Fruit fly (Drosophila melanogaster): ENCODE data around the gene Mzt1.

The Mzt1 gene

DNA sequence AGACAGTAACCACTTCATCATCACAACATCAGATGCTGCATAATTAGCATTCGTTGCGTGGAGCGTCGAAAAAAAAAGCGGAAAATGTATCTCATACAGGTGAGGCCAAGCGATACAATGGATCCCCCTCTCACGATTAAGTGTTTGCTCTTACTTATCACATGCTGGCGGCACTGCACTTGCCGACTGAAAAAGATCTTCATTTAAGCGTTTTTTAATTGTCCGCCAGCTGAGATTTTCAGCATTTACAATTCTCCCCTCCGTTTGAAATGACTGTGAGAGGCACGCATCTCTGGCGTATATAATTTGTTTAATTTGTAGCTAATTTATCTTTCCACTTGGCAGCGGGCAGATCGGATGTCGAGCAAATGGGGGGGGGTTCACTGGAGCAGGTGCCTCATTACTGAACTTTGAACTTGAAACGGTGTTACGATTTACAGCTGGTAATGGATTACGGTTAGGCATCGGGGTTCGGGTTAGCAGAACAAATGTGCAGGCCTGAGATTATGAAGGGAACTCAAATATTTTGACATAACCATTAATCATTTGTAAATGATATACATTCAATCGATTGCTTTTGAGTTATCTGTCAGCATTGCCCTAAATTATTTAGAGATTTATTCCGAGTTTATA is at the start of gene Mzt1:
Gene Mzt1 (plus strand): TSS at position 583 of the 633 bp plus-strand sequence.
- no peak for TF ChIP-seq toe (GFP tag; optimal IDR thresholded peaks at IDR 0.05)

DNA sequence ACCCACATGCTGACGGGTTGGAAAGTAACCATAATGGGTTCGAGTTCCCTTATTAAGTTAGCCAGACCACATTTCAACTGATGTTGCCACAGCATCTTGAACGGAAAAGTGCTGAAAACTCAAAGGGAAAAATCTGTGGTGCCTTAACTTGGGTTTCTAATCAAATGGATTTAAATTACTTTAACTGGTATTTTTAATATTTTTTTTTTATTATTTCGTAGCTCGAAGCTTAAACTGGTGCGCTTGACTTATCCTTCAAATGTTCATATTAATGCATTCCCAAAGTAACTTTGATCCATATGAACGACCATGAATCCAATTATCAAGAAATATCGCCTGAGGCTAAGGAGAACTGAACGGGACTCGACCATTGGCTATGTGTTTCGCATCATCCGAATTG is 28.8 kb upstream of the Mzt1 start, which contains the start of gene CG13801:
Gene CG13801 (plus strand): TSS at position 301 of the 400 bp plus-strand sequence.
- TF ChIP-seq bab1 (GFP tag; optimal IDR thresholded peaks at IDR 0.05) (no peak), CG14711 (tag; optimal IDR thresholded peaks at IDR 0.05) (no peak), Mnt (GFP tag; optimal IDR thresholded peaks at IDR 0.05) (no peak), ovo (GFP tag; optimal IDR thresholded peaks at IDR 0.05) (no peak), Hr96 (GFP tag; optimal IDR thresholded peaks at IDR 0.05) (no peak), cic (GFP tag; optimal IDR thresholded peaks at IDR 0.05) (no peak), Crg-1 (GFP tag; optimal IDR thresholded peaks at IDR 0.05) (no peak)

DNA sequence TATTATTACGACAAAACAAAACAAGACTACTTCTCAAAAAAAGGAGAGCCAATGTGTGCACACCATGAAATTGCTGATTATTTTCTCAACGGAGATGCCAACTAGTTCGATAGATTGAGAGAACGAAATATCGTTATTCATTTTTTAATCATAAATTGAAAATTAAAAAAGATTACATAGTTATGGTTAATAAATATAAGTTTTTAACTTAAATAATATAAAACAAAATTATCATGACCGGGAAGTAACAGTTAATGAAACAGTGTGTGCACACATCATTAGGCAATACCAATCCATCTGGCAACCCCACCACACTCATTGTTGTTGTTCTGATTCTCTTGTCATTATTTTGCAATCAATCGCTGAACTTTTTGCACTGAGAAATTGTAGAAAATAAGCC is 17.2 kb upstream of the Mzt1 start, which contains the start of the genes CG1317 and CG8993:
Gene CG1317 (minus strand): TSS at position 58 of the 400 bp plus-strand sequence.
Gene CG8993 (plus strand): TSS at position 318 of the 400 bp plus-strand sequence.
- TF ChIP-seq kay (GFP tag; ENCODE audit: borderline replicate concordance) (peak; percentile 55), bab1 (GFP tag; optimal IDR thresholded peaks at IDR 0.05) (peak; percentile 84), pad (GFP tag; optimal IDR thresholded peaks at IDR 0.05) (peak; percentile 22), CG14711 (tag; optimal IDR thresholded peaks at IDR 0.05) (peak; percentile 52), CG1620 (GFP tag; optimal IDR thresholded peaks at IDR 0.05) (peak; percentile 43), Mnt (GFP tag; optimal IDR thresholded peaks at IDR 0.05) (peak; percentile 38), Hr96 (GFP tag; optimal IDR thresholded peaks at IDR 0.05) (no peak), CG11617 (GFP tag; optimal IDR thresholded peaks at IDR 0.05) (peak; percentile 44), CG7101 (tag; optimal IDR thresholded peaks at IDR 0.05) (peak; percentile 59), tj (GFP tag; optimal IDR thresholded peaks at IDR 0.05) (peak; percentile 29), cic (GFP tag; optimal IDR thresholded peaks at IDR 0.05) (no peak), ovo (GFP tag; optimal IDR thresholded peaks at IDR 0.05) (peak; percentile 62), CG7045 (GFP tag; optimal IDR thresholded peaks at IDR 0.05) (peak; percentile 44), CG33017 (tag; optimal IDR thresholded peaks at IDR 0.05) (no peak), cnc (optimal IDR thresholded peaks at IDR 0.05) (no peak), toe (GFP tag; optimal IDR thresholded peaks at IDR 0.05) (peak; percentile 30)

DNA sequence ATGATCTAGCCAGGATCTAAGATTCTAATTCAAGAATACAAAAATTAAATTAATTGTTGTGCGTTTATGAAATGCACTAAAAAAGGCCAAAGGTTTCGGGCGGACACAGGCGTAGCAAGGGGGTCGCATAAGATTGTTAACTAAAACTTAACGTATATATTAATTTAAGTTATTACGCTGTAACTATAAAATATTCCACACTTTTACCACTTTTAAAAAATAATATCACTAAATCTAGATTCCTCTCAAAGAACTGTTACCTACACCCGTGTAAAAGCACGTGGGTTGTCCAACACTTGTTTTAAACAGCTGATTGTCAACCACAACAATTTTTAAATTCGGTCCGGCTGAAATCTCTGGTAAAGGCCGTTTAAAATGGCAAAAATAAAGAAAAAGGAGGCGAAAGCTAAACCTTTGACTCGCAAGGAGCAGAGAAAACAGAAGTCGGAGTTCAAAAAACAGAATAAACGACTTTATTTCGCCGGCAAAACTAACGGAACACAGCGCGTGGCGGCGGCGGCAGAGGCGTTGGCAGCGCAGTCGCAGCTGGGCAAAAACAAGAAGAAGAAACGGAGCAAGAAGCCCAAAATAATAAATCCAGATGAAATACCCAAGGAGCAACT is 15.5 kb upstream of the Mzt1 start, which contains the start of the genes mRpL23 and CG9004:
Gene mRpL23 (minus strand): TSS at position 284 of the 623 bp plus-strand sequence.
Gene CG9004 (plus strand): TSS at position 308 of the 623 bp plus-strand sequence.
- TF ChIP-seq ovo (GFP tag; optimal IDR thresholded peaks at IDR 0.05) (peak; percentile 97), Mnt (GFP tag; optimal IDR thresholded peaks at IDR 0.05) (peak; percentile 100), Clk (GFP tag; optimal IDR thresholded peaks at IDR 0.05) (peak; percentile 98), toe (GFP tag; optimal IDR thresholded peaks at IDR 0.05) (peak; percentile 100), CG5204 (GFP tag; optimal IDR thresholded peaks at IDR 0.05) (peak; percentile 99), cnc (optimal IDR thresholded peaks at IDR 0.05) (no peak), cic (GFP tag; optimal IDR thresholded peaks at IDR 0.05) (peak; percentile 91), CG12768 (GFP tag; optimal IDR thresholded peaks at IDR 0.05) (peak; percentile 99), CG7045 (GFP tag; optimal IDR thresholded peaks at IDR 0.05) (peak; percentile 99), CG14711 (tag; optimal IDR thresholded peaks at IDR 0.05) (peak; percentile 98), Crg-1 (GFP tag; optimal IDR thresholded peaks at IDR 0.05) (peak; percentile 99), pad (GFP tag; optimal IDR thresholded peaks at IDR 0.05) (peak; percentile 94), CG11617 (GFP tag; optimal IDR thresholded peaks at IDR 0.05) (peak; percentile 98), Hr96 (GFP tag; optimal IDR thresholded peaks at IDR 0.05) (peak; percentile 99), CG33017 (tag; optimal IDR thresholded peaks at IDR 0.05) (peak; percentile 99), CG7101 (tag; optimal IDR thresholded peaks at IDR 0.05) (peak; percentile 99), CG1620 (GFP tag; optimal IDR thresholded peaks at IDR 0.05) (peak; percentile 99), bab1 (GFP tag; optimal IDR thresholded peaks at IDR 0.05) (peak; percentile 99), tj (GFP tag; optimal IDR thresholded peaks at IDR 0.05) (peak; percentile 91), kay (GFP tag; ENCODE audit: borderline replicate concordance) (peak; percentile 97)

DNA sequence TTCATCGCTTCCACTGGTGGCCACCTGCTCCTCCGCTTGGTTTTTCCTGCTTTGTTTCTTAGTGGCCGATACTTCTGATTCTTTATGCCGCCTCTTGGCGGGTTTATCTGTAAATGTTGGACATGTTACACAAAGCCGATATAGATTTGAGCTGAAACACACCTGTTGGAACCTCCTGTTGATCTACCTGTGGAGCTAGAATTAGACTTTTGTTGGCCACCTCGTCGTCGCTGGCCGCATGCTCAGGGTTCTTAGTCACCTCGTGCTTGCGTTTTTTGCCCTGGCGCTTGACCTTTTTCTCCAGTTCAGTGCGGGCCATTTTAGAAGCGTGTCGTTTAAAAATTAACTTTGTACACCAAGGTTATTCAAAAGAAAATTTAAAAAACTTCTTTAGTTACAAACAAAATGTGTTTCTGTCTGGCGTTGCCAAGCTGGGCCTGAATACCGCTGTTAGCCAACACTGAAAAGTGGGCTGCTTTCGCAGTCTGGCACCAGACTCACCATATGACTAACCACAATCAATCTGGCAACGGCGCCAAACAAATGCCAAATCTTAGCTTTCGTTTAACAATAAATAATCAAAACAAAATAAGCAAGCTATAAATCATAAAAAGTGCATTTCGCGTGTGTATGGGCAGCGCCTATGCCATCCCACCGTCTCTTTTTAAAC is 11.8 kb upstream of the Mzt1 start, which contains the start of the genes CG15877 and Svil:
Gene CG15877 (minus strand): TSS at position 443 of the 670 bp plus-strand sequence.
Gene Svil (plus strand): TSS at position 542 of the 670 bp plus-strand sequence.
- TF ChIP-seq CG5204 (GFP tag; optimal IDR thresholded peaks at IDR 0.05) (no peak), CG7101 (tag; optimal IDR thresholded peaks at IDR 0.05) (peak; percentile 4), kay (GFP tag; ENCODE audit: borderline replicate concordance) (peak; percentile 92), Clk (GFP tag; optimal IDR thresholded peaks at IDR 0.05) (no peak), Hr96 (GFP tag; optimal IDR thresholded peaks at IDR 0.05) (no peak), CG1620 (GFP tag; optimal IDR thresholded peaks at IDR 0.05) (peak; percentile 6), cnc (optimal IDR thresholded peaks at IDR 0.05) (no peak), ovo (GFP tag; optimal IDR thresholded peaks at IDR 0.05) (no peak), pad (GFP tag; optimal IDR thresholded peaks at IDR 0.05) (peak; percentile 27), CG7045 (GFP tag; optimal IDR thresholded peaks at IDR 0.05) (no peak), Crg-1 (GFP tag; optimal IDR thresholded peaks at IDR 0.05) (no peak), toe (GFP tag; optimal IDR thresholded peaks at IDR 0.05) (no peak), CG14711 (tag; optimal IDR thresholded peaks at IDR 0.05) (no peak), Mnt (GFP tag; optimal IDR thresholded peaks at IDR 0.05) (peak; percentile 48), CG11617 (GFP tag; optimal IDR thresholded peaks at IDR 0.05) (no peak), CG33017 (tag; optimal IDR thresholded peaks at IDR 0.05) (no peak), bab1 (GFP tag; optimal IDR thresholded peaks at IDR 0.05) (peak; percentile 42), cic (GFP tag; optimal IDR thresholded peaks at IDR 0.05) (no peak)

All from whole organism, adult.